Worm (Caenorhabditis elegans) whole organism, L1 larva: ENCODE results near the gene lsm-4.

Source experiments
- C04F5.9 ChIP-seq: sonication (generic microtip); optimal IDR thresholded peaks from 2 replicates; lab custom pipeline; 2016; ENCODE audit warnings: missing genetic modification characterization, missing compliant biosample characterization
- C16A3.4 ChIP-seq: fragments of 150-350 bp; optimal IDR thresholded peaks from 2 replicates; lab custom pipeline; 2014; ENCODE audit warnings: missing biosample characterization, missing genetic modification characterization
- C34B4.2 ChIP-seq: sonication (generic microtip); optimal IDR thresholded peaks from 2 replicates; lab custom pipeline; 2017; ENCODE audit warnings: mild to moderate bottlenecking, missing genetic modification characterization, missing compliant biosample characterization
- F16B12.6 ChIP-seq: fragments of 150-350 bp; optimal IDR thresholded peaks from 2 replicates; lab custom pipeline; 2014; ENCODE audit warnings: missing biosample characterization, missing genetic modification characterization
- alr-1 ChIP-seq: fragments of 200-800 bp; sonication (Bioruptor generic); optimal IDR thresholded peaks from 2 replicates; lab custom pipeline; 2018; ENCODE audit warnings: borderline replicate concordance, mild to moderate bottlenecking, missing genetic modification characterization, missing compliant biosample characterization
- aly-2 ChIP-seq: fragments of 150-350 bp; optimal IDR thresholded peaks from 2 replicates; lab custom pipeline; 2014; ENCODE audit warnings: missing biosample characterization, missing genetic modification characterization
- ama-1 ChIP-seq: fragments of 150-350 bp; optimal IDR thresholded peaks from 2 replicates; lab custom pipeline; 2014
- ceh-63 ChIP-seq: fragments of 200-800 bp; sonication (Bioruptor generic); optimal IDR thresholded peaks from 2 replicates; lab custom pipeline; 2018; ENCODE audit warnings: mild to moderate bottlenecking, missing genetic modification characterization, missing compliant biosample characterization
- ceh-8 ChIP-seq: fragments of 200-800 bp; sonication (Bioruptor generic); optimal IDR thresholded peaks from 2 replicates; lab custom pipeline; 2018; ENCODE audit warnings: mild to moderate bottlenecking, missing genetic modification characterization, moderate library complexity, missing compliant biosample characterization
- ceh-88 ChIP-seq: fragments of 200-800 bp; sonication (Bioruptor generic); IDR thresholded peaks from 2 replicates; pipeline ENCODE4 v1.3.6; 2022; ENCODE audit warnings: missing genetic modification characterization, missing compliant biosample characterization
- dsc-1 ChIP-seq: sonication (generic microtip); optimal IDR thresholded peaks from 2 replicates; lab custom pipeline; 2016; ENCODE audit warnings: mild to moderate bottlenecking, missing genetic modification characterization, missing compliant biosample characterization
- efl-1 ChIP-seq, 4 experiments: fragments of 150-350 bp; optimal IDR thresholded peaks in 3 of 4; peaks in 1 of 4; 1 replicate in 1 of 4; 2 replicates in 3 of 4; lab custom pipeline; 2014; ENCODE audit warnings: missing biosample characterization in 2 of 4, missing genetic modification characterization in 2 of 4, missing genetic modification reagents in 2 of 4
- efl-3 ChIP-seq: fragments of 200-800 bp; sonication (Bioruptor generic); optimal IDR thresholded peaks from 2 replicates; lab custom pipeline; 2018; ENCODE audit warnings: mild to moderate bottlenecking, missing genetic modification characterization, missing compliant biosample characterization
- egl-13 ChIP-seq: sonication (generic microtip); optimal IDR thresholded peaks from 2 replicates; lab custom pipeline; 2016; ENCODE audit warnings: missing genotype, missing genetic modification reagents, missing genetic modification characterization, missing compliant biosample characterization
- ets-5 ChIP-seq: fragments of 200-800 bp; sonication (Bioruptor generic); IDR thresholded peaks from 2 replicates; pipeline ENCODE4 v1.3.6; 2022; ENCODE audit warnings: missing genetic modification characterization, missing compliant biosample characterization
- fkh-10 ChIP-seq: sonication (generic microtip); optimal IDR thresholded peaks from 2 replicates; lab custom pipeline; 2017; ENCODE audit warnings: missing biosample characterization, missing genetic modification reagents, missing genetic modification characterization
- fos-1 ChIP-seq: fragments of 150-350 bp; optimal IDR thresholded peaks from 2 replicates; lab custom pipeline; 2014; ENCODE audit warnings: missing biosample characterization, missing genetic modification characterization
- grh-1 ChIP-seq: fragments of 200-800 bp; sonication (Bioruptor generic); IDR thresholded peaks from 2 replicates; pipeline ENCODE4 v1.3.6; 2022; ENCODE audit warnings: missing genetic modification reagents, missing genetic modification characterization, missing compliant biosample characterization
- hpl-2 ChIP-seq: fragments of 150-350 bp; optimal IDR thresholded peaks from 2 replicates; lab custom pipeline; 2014; ENCODE audit warnings: missing biosample characterization, missing genetic modification reagents, missing genetic modification characterization
- isw-1 ChIP-seq: fragments of 200-800 bp; sonication (Bioruptor generic); IDR thresholded peaks from 2 replicates; pipeline ENCODE4 v1.3.6; 2022; ENCODE audit warnings: missing genetic modification characterization, missing compliant biosample characterization
- lin-14 ChIP-seq: fragments of 200-800 bp; sonication (Bioruptor generic); optimal IDR thresholded peaks from 2 replicates; lab custom pipeline; 2018; ENCODE audit warnings: mild to moderate bottlenecking, missing genetic modification characterization, moderate library complexity, missing compliant biosample characterization
- lin-35 ChIP-seq, 2 experiments: fragments of 150-350 bp; optimal IDR thresholded peaks; 2 replicates each; lab custom pipeline; 2014; ENCODE audit warnings: missing biosample characterization in 2 of 2, missing genetic modification characterization in 2 of 2, missing genetic modification reagents in 2 of 2
- lir-3 ChIP-seq: sonication (generic microtip); optimal IDR thresholded peaks from 2 replicates; lab custom pipeline; 2016; ENCODE audit warnings: mild to moderate bottlenecking, missing genetic modification characterization, moderate library complexity, missing compliant biosample characterization; ENCODE audit not compliant: poor library complexity
- lsy-2 ChIP-seq, 2 experiments: fragments of 150-350 bp; optimal IDR thresholded peaks; 2 replicates each; lab custom pipeline; 2014; ENCODE audit warnings: missing biosample characterization in 2 of 2, missing genetic modification characterization in 2 of 2
- mdl-1 ChIP-seq, 2 experiments: fragments of 150-350 bp; optimal IDR thresholded peaks; 2 replicates each; lab custom pipeline; 2014 to 2017; ENCODE audit warnings: missing biosample characterization in 2 of 2, missing genetic modification characterization in 2 of 2, inconsistent platforms in 1 of 2
- mef-2 ChIP-seq: fragments of 150-350 bp; optimal IDR thresholded peaks from 2 replicates; lab custom pipeline; 2014; ENCODE audit warnings: missing biosample characterization, missing genetic modification characterization
- mep-1 ChIP-seq: fragments of 150-350 bp; optimal IDR thresholded peaks from 2 replicates; lab custom pipeline; 2014; ENCODE audit warnings: missing biosample characterization, missing genetic modification characterization
- nhr-11 ChIP-seq: fragments of 150-350 bp; optimal IDR thresholded peaks from 2 replicates; lab custom pipeline; 2014; ENCODE audit warnings: missing biosample characterization, missing genetic modification characterization
- nhr-19 ChIP-seq: fragments of 200-800 bp; sonication (Bioruptor generic); conservative IDR thresholded peaks from 2 replicates; pipeline ENCODE4 v1.3.6; 2022; ENCODE audit warnings: missing genetic modification characterization, missing compliant biosample characterization
- nhr-20 ChIP-seq: sonication (generic microtip); optimal IDR thresholded peaks from 2 replicates; lab custom pipeline; 2016; ENCODE audit warnings: mild to moderate bottlenecking, missing genetic modification characterization, missing compliant biosample characterization
- nhr-237 ChIP-seq: fragments of 150-350 bp; optimal IDR thresholded peaks from 2 replicates; lab custom pipeline; 2014; ENCODE audit warnings: missing biosample characterization, missing genetic modification characterization
- nhr-71 ChIP-seq: sonication (generic microtip); optimal IDR thresholded peaks from 2 replicates; lab custom pipeline; 2016; ENCODE audit warnings: mild to moderate bottlenecking, missing genetic modification characterization, moderate library complexity, missing compliant biosample characterization
- nhr-84 ChIP-seq: sonication (generic microtip); optimal IDR thresholded peaks from 2 replicates; lab custom pipeline; 2017; ENCODE audit warnings: missing biosample characterization, missing genetic modification characterization
- nhr-85 ChIP-seq: sonication (generic microtip); peaks from one replicate; lab custom pipeline; 2016; ENCODE audit warnings: missing genetic modification characterization, inconsistent platforms, missing compliant biosample characterization
- nhr-90 ChIP-seq: sonication (generic microtip); optimal IDR thresholded peaks from 2 replicates; lab custom pipeline; 2016; ENCODE audit warnings: mild to moderate bottlenecking, missing genetic modification characterization, missing compliant biosample characterization; ENCODE audit not compliant: poor library complexity
- pag-3 ChIP-seq: sonication (generic microtip); optimal IDR thresholded peaks from 2 replicates; lab custom pipeline; 2017; ENCODE audit warnings: missing genetic modification characterization, mild to moderate bottlenecking, missing compliant biosample characterization, antibody characterized with exemption, borderline replicate concordance; ENCODE audit not compliant: insufficient read depth
- pax-3 ChIP-seq: fragments of 200-800 bp; sonication (Bioruptor generic); optimal IDR thresholded peaks from 2 replicates; lab custom pipeline; 2018; ENCODE audit warnings: mild to moderate bottlenecking, missing genetic modification characterization, moderate library complexity, missing compliant biosample characterization
- pqm-1 ChIP-seq: sonication (generic microtip); optimal IDR thresholded peaks from 3 replicates; lab custom pipeline; 2017; ENCODE audit warnings: missing biosample characterization, missing genetic modification characterization
- rnt-1 ChIP-seq: sonication (generic microtip); optimal IDR thresholded peaks from 2 replicates; lab custom pipeline; 2016; ENCODE audit warnings: mild to moderate bottlenecking, missing genetic modification characterization, moderate library complexity, missing compliant biosample characterization
- snpc-4 ChIP-seq: fragments of 150-350 bp; optimal IDR thresholded peaks from 2 replicates; lab custom pipeline; 2014; ENCODE audit warnings: missing biosample characterization, missing genetic modification characterization
- sptf-1 ChIP-seq: fragments of 150-350 bp; optimal IDR thresholded peaks from 2 replicates; lab custom pipeline; 2014; ENCODE audit warnings: missing biosample characterization, missing genetic modification characterization
- sup-37 ChIP-seq: fragments of 200-800 bp; sonication (Bioruptor generic); optimal IDR thresholded peaks from 2 replicates; lab custom pipeline; 2018; ENCODE audit warnings: mild to moderate bottlenecking, missing genetic modification characterization, missing compliant biosample characterization
- swsn-7 ChIP-seq: sonication (generic microtip); optimal IDR thresholded peaks from 2 replicates; lab custom pipeline; 2016; ENCODE audit warnings: missing genetic modification characterization, missing compliant biosample characterization
- tbx-2 ChIP-seq: sonication (generic microtip); optimal IDR thresholded peaks from 2 replicates; lab custom pipeline; 2016; ENCODE audit warnings: missing genetic modification characterization, missing compliant biosample characterization
- tlp-1 ChIP-seq: fragments of 150-350 bp; optimal IDR thresholded peaks from 2 replicates; lab custom pipeline; 2014; ENCODE audit warnings: missing biosample characterization, missing genetic modification characterization
- unc-130 ChIP-seq: fragments of 150-350 bp; optimal IDR thresholded peaks from 2 replicates; lab custom pipeline; 2017; ENCODE audit warnings: missing biosample characterization, missing genetic modification characterization, inconsistent platforms
- unc-86 ChIP-seq: sonication (generic microtip); optimal IDR thresholded peaks from 2 replicates; lab custom pipeline; 2016; ENCODE audit warnings: missing genetic modification characterization, missing compliant biosample characterization
- unc-98 ChIP-seq: fragments of 200-800 bp; sonication (Bioruptor generic); IDR thresholded peaks from 2 replicates; pipeline ENCODE4 v1.3.6; 2022; ENCODE audit warnings: missing genetic modification characterization, missing compliant biosample characterization
- vab-15 ChIP-seq: sonication (generic microtip); optimal IDR thresholded peaks from 2 replicates; lab custom pipeline; 2017; ENCODE audit warnings: missing genotype, mild to moderate bottlenecking, missing genetic modification characterization, missing compliant biosample characterization
- xbp-1 ChIP-seq: sonication (generic microtip); optimal IDR thresholded peaks from 2 replicates; lab custom pipeline; 2016; ENCODE audit warnings: missing genetic modification characterization, missing compliant biosample characterization
- zag-1 ChIP-seq: fragments of 150-350 bp; optimal IDR thresholded peaks from 2 replicates; lab custom pipeline; 2014; ENCODE audit warnings: missing biosample characterization, missing genetic modification characterization
- ztf-11 ChIP-seq, 2 experiments: sonication (generic microtip); optimal IDR thresholded peaks; 2 replicates each; lab custom pipeline; 2016 to 2017; ENCODE audit warnings: missing genetic modification characterization in 2 of 2, missing biosample characterization in 1 of 2, missing compliant biosample characterization in 1 of 2
- ztf-4 ChIP-seq: fragments of 150-350 bp; optimal IDR thresholded peaks from 2 replicates; lab custom pipeline; 2014; ENCODE audit warnings: missing biosample characterization, missing genetic modification characterization

Gene lsm-4

DNA sequence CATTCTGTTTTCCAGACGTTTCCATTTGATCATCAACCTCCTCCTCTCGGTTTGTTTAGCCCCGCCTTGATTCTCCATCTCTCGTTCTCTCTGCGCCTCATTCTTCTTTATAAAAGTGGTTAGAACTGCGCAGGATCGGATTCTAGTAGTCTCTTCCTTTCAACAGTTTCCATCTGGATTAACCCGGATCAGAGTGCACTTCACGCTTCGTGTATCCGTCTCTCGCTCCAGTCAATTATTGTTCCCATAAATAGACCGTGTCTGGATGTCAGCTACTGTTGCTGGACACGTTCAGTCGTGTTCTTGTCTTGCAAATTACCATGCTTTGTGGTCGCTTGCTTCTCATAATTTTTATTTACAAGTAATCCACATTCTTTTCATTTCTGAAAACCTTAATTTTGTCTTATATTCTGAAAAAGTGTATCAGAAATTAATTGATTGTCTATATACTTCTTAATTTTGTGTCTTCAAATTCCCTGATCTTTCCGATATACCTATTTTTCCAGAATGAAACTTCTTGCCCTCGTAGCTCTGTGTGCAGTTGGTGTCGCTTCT is 24.2 kb downstream of the lsm-4 start, which contains the start of gene F32A5.4:
F32A5.4 (plus strand) TSS at position 505 of the 555 bp plus-strand sequence.
- TF ChIP-seq mef-2 (tag; lab: Kevin White, UChicago) (no peak), snpc-4 (tag; lab: Kevin White, UChicago) (no peak), pag-3 (tag; lab: Kevin White, UChicago) (no peak), swsn-7 (tag; lab: Kevin White, UChicago) (peak; percentile 19), zag-1 (tag; lab: Kevin White, UChicago) (no peak), C04F5.9 (no peak), unc-130 (tag; lab: Kevin White, UChicago) (no peak), ztf-11 (tag; optimal IDR thresholded peaks at IDR 0.05; lab: Kevin White, UChicago) (no peak), alr-1 (tag; lab: Kevin White, UChicago) (no peak), lin-14 (peak; percentile 22), nhr-90 (tag; lab: Kevin White, UChicago) (no peak), fkh-10 (GFP tag; lab: Kevin White, UChicago) (no peak), vab-15 (tag; lab: Kevin White, UChicago) (no peak), egl-13 (tag; lab: Kevin White, UChicago) (no peak), rnt-1 (tag; lab: Kevin White, UChicago) (no peak), pax-3 (no peak), F16B12.6 (no peak), efl-3 (no peak), nhr-11 (no peak), mep-1 (tag; lab: Kevin White, UChicago) (peak; percentile 4), sptf-1 (tag; lab: Kevin White, UChicago) (no peak), efl-1 (optimal IDR thresholded peaks at IDR 0.05; lab: Kevin White, UChicago) (no peak), efl-1 (GFP tag; optimal IDR thresholded peaks at IDR 0.05 in 1 of 2; lab: Kevin White, UChicago) (peak in 1 of 2 experiments; percentile 75), tlp-1 (tag; lab: Kevin White, UChicago) (no peak), C16A3.4 (tag; lab: Kevin White, UChicago) (no peak), tbx-2 (tag; lab: Kevin White, UChicago) (no peak), C34B4.2 (tag; lab: Kevin White, UChicago) (no peak), lir-3 (tag; lab: Kevin White, UChicago) (no peak), grh-1 (GFP tag; lab: Robert Waterston, UW) (peak; percentile 38), lsy-2 (tag; optimal IDR thresholded peaks at IDR 0.05; lab: Kevin White, UChicago) (no peak), ama-1 (lab: Kevin White, UChicago) (peak; percentile 6), fos-1 (tag; lab: Kevin White, UChicago) (no peak), unc-98 (GFP tag; lab: Robert Waterston, UW) (no peak), nhr-19 (GFP tag; lab: Robert Waterston, UW) (no peak), unc-86 (tag; lab: Kevin White, UChicago) (no peak), dsc-1 (tag; lab: Kevin White, UChicago) (no peak), ets-5 (no peak), lin-35 (GFP tag; optimal IDR thresholded peaks at IDR 0.05; lab: Kevin White, UChicago) (no peak), ceh-88 (GFP tag; lab: Robert Waterston, UW) (no peak), isw-1 (GFP tag; lab: Robert Waterston, UW) (no peak), nhr-71 (peak; percentile 4), xbp-1 (tag; lab: Kevin White, UChicago) (no peak), hpl-2 (GFP tag; lab: Kevin White, UChicago) (no peak), mdl-1 (tag; optimal IDR thresholded peaks at IDR 0.05; lab: Kevin White, UChicago) (no peak), nhr-237 (no peak), ceh-63 (GFP tag; lab: Kevin White, UChicago) (no peak), nhr-20 (tag; lab: Kevin White, UChicago) (peak; percentile 17), ceh-8 (no peak), ztf-4 (tag; lab: Kevin White, UChicago) (no peak), nhr-84 (tag; lab: Kevin White, UChicago) (no peak), sup-37 (GFP tag; lab: Kevin White, UChicago) (no peak), aly-2 (tag; lab: Kevin White, UChicago) (no peak), pqm-1 (tag; lab: Kevin White, UChicago) (no peak), nhr-85 (tag; lab: Kevin White, UChicago) (peak; percentile 69)
